Worm (Caenorhabditis elegans): ENCODE measurements around the gene daf-2.

Gene daf-2

ce11 chrIII:3040735-3041439, at the start of gene daf-2:
Gene daf-2, minus strand, starts transcription at chrIII:3040846.
- TF ChIP-seq snpc-3.4 (tag; optimal IDR thresholded peaks at IDR 0.05) (no peak), ets-4 (GFP tag; optimal IDR thresholded peaks at IDR 0.05) (no peak), F49E8.2 (tag; optimal IDR thresholded peaks at IDR 0.05; ENCODE audit: insufficient read depth) (no peak), D2030.7 (GFP tag; IDR thresholded peaks at IDR 0.05) (peak; percentile 62; the same call in 1 of the 2 replicates), him-1 (tag; optimal IDR thresholded peaks at IDR 0.05) (no peak), mcd-1 (GFP tag; IDR thresholded peaks at IDR 0.05) (peak; percentile 71), madf-6 (GFP tag; IDR thresholded peaks at IDR 0.05) (peak; percentile 84), F33H1.4 (GFP tag; IDR thresholded peaks at IDR 0.05) (peak; percentile 58), efl-1 (GFP tag; optimal IDR thresholded peaks at IDR 0.05) (peak; percentile 68), madf-8 (GFP tag; conservative IDR thresholded peaks at IDR 0.05) (peak; percentile 65), sptf-2 (GFP tag; optimal IDR thresholded peaks at IDR 0.05) (no peak), xnd-1 (tag; optimal IDR thresholded peaks at IDR 0.05) (peak; percentile 88), ceh-91 (GFP tag; IDR thresholded peaks at IDR 0.05) (peak; percentile 40), cebp-1 (GFP tag; IDR thresholded peaks at IDR 0.05) (no peak), cebp-1 (tag; optimal IDR thresholded peaks at IDR 0.05) (no peak), tbx-9 (tag; optimal IDR thresholded peaks at IDR 0.05; ENCODE audit: borderline replicate concordance) (no peak), attf-6 (GFP tag; IDR thresholded peaks at IDR 0.05) (no peak), dpff-1 (tag; optimal IDR thresholded peaks at IDR 0.05) (no peak), fkh-3 (tag; optimal IDR thresholded peaks at IDR 0.05) (no peak), mes-4 (tag; optimal IDR thresholded peaks at IDR 0.05) (no peak), lsl-1 (GFP tag; optimal IDR thresholded peaks at IDR 0.05) (peak; percentile 94), aptf-3 (GFP tag; IDR thresholded peaks at IDR 0.05) (no peak), let-607 (tag; optimal IDR thresholded peaks at IDR 0.05) (no peak), lsy-27 (tag; optimal IDR thresholded peaks at IDR 0.05; ENCODE audit: borderline replicate concordance, insufficient read depth) (no peak), pbrm-1 (GFP tag; IDR thresholded peaks at IDR 0.05) (no peak), nfyb-1 (GFP tag; IDR thresholded peaks at IDR 0.05) (no peak), pha-4 (tag; optimal IDR thresholded peaks at IDR 0.05) (no peak), ceh-27 (GFP tag; optimal IDR thresholded peaks at IDR 0.05) (no peak), T07F8.4 (tag; optimal IDR thresholded peaks at IDR 0.05) (no peak), rec-8 (tag; optimal IDR thresholded peaks at IDR 0.05) (no peak), Y56A3A.18 (GFP tag; IDR thresholded peaks at IDR 0.05) (no peak), mel-28 (tag; optimal IDR thresholded peaks at IDR 0.05; ENCODE audit: borderline replicate concordance) (no peak), ceh-79 (tag; optimal IDR thresholded peaks at IDR 0.05) (no peak), aptf-2 (GFP tag; conservative IDR thresholded peaks at IDR 0.05) (no peak), nhr-120 (GFP tag; IDR thresholded peaks at IDR 0.05) (no peak), Y53F4B.3 (GFP tag; IDR thresholded peaks at IDR 0.05) (no peak), cebp-2 (GFP tag; IDR thresholded peaks at IDR 0.05) (no peak), F39B2.1 (GFP tag; IDR thresholded peaks at IDR 0.05) (no peak), ceh-58 (GFP tag; IDR thresholded peaks at IDR 0.05) (no peak), die-1 (tag; optimal IDR thresholded peaks at IDR 0.05) (no peak), lin-26 (GFP tag; IDR thresholded peaks at IDR 0.05) (no peak), nhr-27 (tag; optimal IDR thresholded peaks at IDR 0.05) (no peak), Y79H2A.3 (GFP tag; conservative IDR thresholded peaks at IDR 0.05) (no peak), zfh-2 (GFP tag; conservative IDR thresholded peaks at IDR 0.05) (no peak), unc-130 (GFP tag; optimal IDR thresholded peaks at IDR 0.05) (no peak), akir-1 (GFP tag; optimal IDR thresholded peaks at IDR 0.05) (no peak)
